Fruit fly (Drosophila melanogaster) S2 (cell line): ENCODE measurements around the gene dgt2.

Experiments used
- CG8478 ChIP-seq: fragments of >200 bp; optimal IDR thresholded peaks from 2 replicates; lab custom pipeline; 2018
- CTCF ChIP-seq, 2 experiments: fragments of >200 bp; optimal IDR thresholded peaks; 2 replicates each; lab custom pipeline; 2018

Gene dgt2

dm6 chr2L:11989729-11990128 lies at the start of gene dgt2, which contains the start of gene zuc:
Gene dgt2 (plus strand): TSS chr2L:11989936.
Gene zuc (minus strand): TSS chr2L:11989882.
- TF ChIP-seq CG8478 (lab: Kevin White, UChicago) (no peak), CTCF (optimal IDR thresholded peaks at IDR 0.05; lab: Kevin White, UChicago) (no peak)

- no peak for TF ChIP-seq CG8478 (lab: Kevin White, UChicago)
- TF ChIP-seq CTCF (optimal IDR thresholded peaks at IDR 0.05; lab: Kevin White, UChicago) = peak; percentile 50 to 66
These were observed 49.1 kb upstream of the dgt2 start for dm6 chr2L:11940620-11941019.

dm6 chr2L:11942265-11942664 lies 47.5 kb upstream of the dgt2 start:
- no peak for TF ChIP-seq CTCF (optimal IDR thresholded peaks at IDR 0.05; lab: Kevin White, UChicago)
- no peak for TF ChIP-seq CG8478 (lab: Kevin White, UChicago)

- TF ChIP-seq CTCF (optimal IDR thresholded peaks at IDR 0.05; lab: Kevin White, UChicago) = no peak
- no peak for TF ChIP-seq CG8478 (lab: Kevin White, UChicago)
These were observed 46.9 kb upstream of the dgt2 start for dm6 chr2L:11942826-11943225.

dm6 chr2L:11943829-11944228 lies 45.9 kb upstream of the dgt2 start, which contains the start of gene Crys:
Gene Crys (plus strand): TSS chr2L:11944129.
- no peak for TF ChIP-seq CG8478 (lab: Kevin White, UChicago)
- TF ChIP-seq CTCF (optimal IDR thresholded peaks at IDR 0.05; lab: Kevin White, UChicago) = no peak

- no peak for TF ChIP-seq CG8478 (lab: Kevin White, UChicago)
- TF ChIP-seq CTCF (optimal IDR thresholded peaks at IDR 0.05; lab: Kevin White, UChicago) = no peak
These were observed 42.1 kb upstream of the dgt2 start, which contains the start of gene CG16964 for dm6 chr2L:11947641-11948040. Gene CG16964 (plus strand): TSS chr2L:11947941.

dm6 chr2L:11948479-11948878 lies 41.3 kb upstream of the dgt2 start:
- TF ChIP-seq CG8478 (lab: Kevin White, UChicago) (no peak), CTCF (optimal IDR thresholded peaks at IDR 0.05; lab: Kevin White, UChicago) (peak; percentile 25 to 57)

- TF ChIP-seq CG8478 (lab: Kevin White, UChicago) (no peak), CTCF (optimal IDR thresholded peaks at IDR 0.05; lab: Kevin White, UChicago) (no peak)
These were observed 39.8 kb upstream of the dgt2 start for dm6 chr2L:11949917-11950316.

dm6 chr2L:11955839-11956238 lies 33.9 kb upstream of the dgt2 start:
- TF ChIP-seq CG8478 (lab: Kevin White, UChicago) (no peak), CTCF (optimal IDR thresholded peaks at IDR 0.05; lab: Kevin White, UChicago) (no peak)

dm6 chr2L:11958729-11959128 lies 31.0 kb upstream of the dgt2 start:
- TF ChIP-seq CG8478 (lab: Kevin White, UChicago) = no peak

- no peak for TF ChIP-seq CG8478 (lab: Kevin White, UChicago)
- no peak for TF ChIP-seq CTCF (optimal IDR thresholded peaks at IDR 0.05; lab: Kevin White, UChicago)
These were observed 28.8 kb upstream of the dgt2 start for dm6 chr2L:11960909-11961308.

- TF ChIP-seq CTCF (optimal IDR thresholded peaks at IDR 0.05; lab: Kevin White, UChicago) = no peak
- TF ChIP-seq CG8478 (lab: Kevin White, UChicago) = no peak
These were observed 26.1 kb upstream of the dgt2 start for dm6 chr2L:11963422-11964322.

dm6 chr2L:11965610-11966594 lies 23.8 kb upstream of the dgt2 start:
- TF ChIP-seq CG8478 (lab: Kevin White, UChicago) (no peak), CTCF (optimal IDR thresholded peaks at IDR 0.05; lab: Kevin White, UChicago) (no peak)

- TF ChIP-seq CTCF (optimal IDR thresholded peaks at IDR 0.05; lab: Kevin White, UChicago) (no peak), CG8478 (lab: Kevin White, UChicago) (no peak)
These were observed 21.0 kb upstream of the dgt2 start for dm6 chr2L:11968581-11969272.
